Worm (Caenorhabditis elegans): Measurements from ENCODE around the gene age-1.
A peak's percentile ranks its signal among the peaks of the same experiment; 100 is the strongest.

Gene age-1

DNA sequence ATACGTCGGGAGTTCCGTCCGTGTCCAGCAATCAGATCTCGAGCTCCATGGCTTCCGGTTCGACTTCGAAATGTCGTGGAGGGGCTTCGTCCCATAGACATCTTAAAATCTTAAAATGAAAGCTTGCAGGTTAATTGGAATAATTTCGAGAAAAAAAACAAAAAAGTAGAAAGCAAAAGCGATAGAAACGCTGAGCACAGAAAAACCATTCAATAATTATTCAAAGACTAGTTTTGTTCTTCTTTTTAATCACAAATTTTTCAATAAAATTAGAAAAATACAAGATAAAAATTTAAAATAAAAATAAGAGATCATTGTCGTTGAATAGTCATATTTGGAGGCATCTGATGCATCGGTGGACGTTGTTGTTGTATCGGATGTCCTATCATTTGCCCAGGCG, at the start of gene age-1:
Gene age-1 (minus strand): TSS at position 101 of the 400 bp plus-strand sequence.
- TF ChIP-seq blmp-1 (tag; optimal IDR thresholded peaks at IDR 0.05) (no peak), lin-32 (GFP tag; optimal IDR thresholded peaks at IDR 0.05) (no peak), tbx-8 (GFP tag; optimal IDR thresholded peaks at IDR 0.05) (no peak), zip-8 (tag; optimal IDR thresholded peaks at IDR 0.05) (no peak), drap-1 (GFP tag; optimal IDR thresholded peaks at IDR 0.05) (no peak), mls-2 (tag; optimal IDR thresholded peaks at IDR 0.05) (no peak), ceh-39 (tag; optimal IDR thresholded peaks at IDR 0.05) (no peak), sptf-1 (tag; optimal IDR thresholded peaks at IDR 0.05) (no peak), nhr-237 (tag; optimal IDR thresholded peaks at IDR 0.05) (no peak), ces-1 (GFP tag; optimal IDR thresholded peaks at IDR 0.05) (no peak), unc-62 (GFP tag; optimal IDR thresholded peaks at IDR 0.05) (no peak), nhr-76 (tag; optimal IDR thresholded peaks at IDR 0.05) (no peak), ceh-83 (GFP tag; optimal IDR thresholded peaks at IDR 0.05) (no peak), bed-3 (GFP tag; optimal IDR thresholded peaks at IDR 0.05) (no peak), hlh-1 (tag; optimal IDR thresholded peaks at IDR 0.05) (no peak)

DNA sequence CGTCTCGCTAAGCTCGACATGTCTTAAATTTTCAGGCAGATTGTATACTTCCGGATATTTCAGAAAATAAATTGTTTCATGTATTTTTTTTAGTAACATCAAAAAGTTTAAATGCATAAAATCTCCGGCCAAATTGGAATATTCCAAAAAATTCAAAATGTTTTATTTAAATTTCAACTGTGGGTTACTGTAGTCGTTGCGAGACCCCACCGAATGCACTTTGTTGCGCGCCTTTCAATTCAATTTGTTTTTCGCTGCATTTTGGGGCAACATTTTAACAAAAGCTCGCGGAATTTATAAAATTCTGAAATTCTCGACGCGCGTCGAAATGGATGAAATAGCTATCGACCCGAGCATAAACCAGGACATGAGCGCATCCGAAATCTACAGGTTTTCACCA, 46.1 kb upstream of the age-1 start, which contains the start of gene F54D5.2:
Gene F54D5.2 (plus strand): TSS at position 237 of the 400 bp plus-strand sequence.
- TF ChIP-seq ceh-83 (GFP tag; optimal IDR thresholded peaks at IDR 0.05) (no peak), M03D4.4 (tag; optimal IDR thresholded peaks at IDR 0.05) (no peak), tbx-8 (GFP tag; optimal IDR thresholded peaks at IDR 0.05) (no peak), sem-2 (GFP tag; optimal IDR thresholded peaks at IDR 0.05) (no peak), ceh-39 (tag; optimal IDR thresholded peaks at IDR 0.05) (no peak), ztf-11 (tag; optimal IDR thresholded peaks at IDR 0.05) (no peak), nhr-28 (tag; optimal IDR thresholded peaks at IDR 0.05) (no peak), ham-2 (GFP tag; optimal IDR thresholded peaks at IDR 0.05) (no peak), unc-62 (GFP tag; optimal IDR thresholded peaks at IDR 0.05) (no peak), elt-1 (tag; optimal IDR thresholded peaks at IDR 0.05; ENCODE audit: borderline replicate concordance, insufficient read depth) (no peak)

DNA sequence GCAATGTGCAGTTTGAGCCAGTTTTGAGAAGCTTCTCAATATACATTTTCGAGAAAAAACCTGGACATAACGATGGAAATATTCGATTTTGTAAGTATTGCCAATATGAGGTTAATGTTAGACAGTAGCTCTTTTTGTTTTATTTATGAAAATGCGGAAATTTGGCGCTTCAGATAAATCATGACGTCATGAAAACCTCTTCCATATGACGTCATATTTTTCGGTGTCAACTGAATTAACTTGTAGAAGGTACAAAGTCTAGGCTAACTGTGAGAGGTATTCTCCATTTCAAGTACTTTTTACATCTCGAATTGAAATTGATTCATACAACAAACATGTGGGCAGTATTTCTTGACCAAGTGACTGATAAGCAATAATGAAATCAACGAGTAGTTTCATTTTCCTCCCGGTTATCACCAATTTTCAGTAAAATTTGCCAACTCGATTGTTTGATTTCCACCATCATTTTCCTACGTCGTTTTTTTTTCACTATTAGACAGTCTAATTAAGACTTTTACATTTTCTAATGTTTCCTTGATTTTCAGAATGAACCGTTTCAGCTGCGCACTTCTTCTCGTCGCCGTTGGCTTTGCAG, 44.5 kb upstream of the age-1 start, which contains the start of gene F54D5.3:
Gene F54D5.3 (plus strand): TSS at position 546 of the 595 bp plus-strand sequence.
- TF ChIP-seq zip-8 (tag; optimal IDR thresholded peaks at IDR 0.05): peak; percentile 98
- TF ChIP-seq nhr-237 (tag; optimal IDR thresholded peaks at IDR 0.05): no peak

DNA sequence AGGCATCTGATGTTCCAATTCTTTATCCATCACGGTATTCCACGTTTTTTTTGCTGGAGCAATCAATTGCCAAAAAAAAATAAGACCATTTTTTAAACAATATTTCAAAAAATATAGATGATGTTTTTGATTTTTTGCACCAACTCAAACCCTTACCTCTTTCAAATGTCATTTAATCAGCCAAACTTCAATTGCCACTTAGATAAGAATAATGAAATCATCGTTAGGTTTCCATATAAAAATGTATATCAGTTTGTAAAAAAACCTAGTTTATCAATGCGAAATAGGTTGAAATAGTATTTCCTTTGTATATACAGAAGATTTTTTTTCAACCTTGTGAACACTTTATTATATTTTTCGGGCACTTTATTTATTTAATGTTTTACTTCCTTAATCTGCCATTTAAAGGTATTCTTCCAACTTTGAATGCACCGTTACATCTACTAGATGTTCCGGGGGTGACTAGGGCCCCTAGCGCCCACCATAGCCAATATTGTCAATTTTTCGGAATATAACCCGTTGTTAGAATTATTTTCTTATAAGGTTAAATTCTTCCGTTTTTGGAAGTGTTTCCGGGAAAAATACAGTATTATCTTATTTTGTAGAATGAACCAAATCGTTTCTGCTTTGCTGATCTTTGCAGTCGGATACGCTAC, 42.5 kb upstream of the age-1 start, which contains the start of the genes F54D5.23 and F54D5.4:
Gene F54D5.23 (minus strand): TSS at position 75 of the 656 bp plus-strand sequence.
Gene F54D5.4 (plus strand): TSS at position 606 of the 656 bp plus-strand sequence.
- no peak for TF ChIP-seq elt-1 (tag; optimal IDR thresholded peaks at IDR 0.05; ENCODE audit: borderline replicate concordance, insufficient read depth)
- TF ChIP-seq mab-5 (tag; optimal IDR thresholded peaks at IDR 0.05): no peak
- TF ChIP-seq tbx-8 (GFP tag; optimal IDR thresholded peaks at IDR 0.05): no peak
- no peak for TF ChIP-seq nhr-12 (tag; optimal IDR thresholded peaks at IDR 0.05)
- TF ChIP-seq zip-8 (tag; optimal IDR thresholded peaks at IDR 0.05): no peak

DNA sequence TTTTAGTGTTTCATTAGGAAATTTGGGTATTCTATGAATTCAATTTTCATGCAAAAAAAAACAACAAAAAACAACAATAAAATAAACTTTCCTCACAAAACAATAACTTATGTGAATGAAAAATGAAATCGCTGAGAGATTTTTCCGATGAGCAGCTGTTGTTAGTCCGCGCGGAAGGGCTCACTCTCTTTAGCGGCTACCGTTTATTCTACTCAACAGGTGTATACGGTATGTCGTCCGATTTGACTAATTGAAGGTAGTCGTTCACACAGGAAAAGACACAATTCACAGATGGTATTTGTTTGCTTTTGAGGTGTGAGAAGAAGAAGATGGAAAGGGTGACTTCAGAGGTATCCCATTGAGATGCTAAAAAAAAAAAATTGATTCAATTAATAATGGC, 41.8 kb upstream of the age-1 start:
- TF ChIP-seq unc-62 (GFP tag; optimal IDR thresholded peaks at IDR 0.05) (no peak), nhr-2 (tag; optimal IDR thresholded peaks at IDR 0.05) (no peak), ceh-83 (GFP tag; optimal IDR thresholded peaks at IDR 0.05) (no peak), ham-2 (GFP tag; optimal IDR thresholded peaks at IDR 0.05) (no peak), drap-1 (GFP tag; optimal IDR thresholded peaks at IDR 0.05) (no peak), blmp-1 (tag; optimal IDR thresholded peaks at IDR 0.05) (no peak), mep-1 (tag; optimal IDR thresholded peaks at IDR 0.05) (no peak), lsy-2 (tag; optimal IDR thresholded peaks at IDR 0.05) (peak; percentile 7), snpc-4 (tag; optimal IDR thresholded peaks at IDR 0.05) (no peak), bed-3 (GFP tag; optimal IDR thresholded peaks at IDR 0.05) (no peak), cnd-1 (tag; optimal IDR thresholded peaks at IDR 0.05) (no peak), mls-2 (tag; optimal IDR thresholded peaks at IDR 0.05) (no peak), ztf-11 (tag; optimal IDR thresholded peaks at IDR 0.05) (no peak), hlh-1 (tag; optimal IDR thresholded peaks at IDR 0.05) (peak; percentile 62), elt-1 (tag; optimal IDR thresholded peaks at IDR 0.05; ENCODE audit: borderline replicate concordance, insufficient read depth) (no peak), lin-32 (GFP tag; optimal IDR thresholded peaks at IDR 0.05) (peak; percentile 66), sem-2 (GFP tag; optimal IDR thresholded peaks at IDR 0.05) (no peak), lin-13 (tag; optimal IDR thresholded peaks at IDR 0.05) (no peak)

All from whole organism, mixed stage, embryonic.